Fruit fly (Drosophila melanogaster) whole organism, embryonic: ENCODE measurements around the gene CG3655.

Experiments used
- CG14965 ChIP-seq: fragments of 200-800 bp; sonication (Bioruptor generic); optimal IDR thresholded peaks from 2 replicates; lab custom pipeline; 2016; ENCODE audit warnings: missing biosample characterization, missing genetic modification characterization, borderline replicate concordance
- CG15514 ChIP-seq: fragments of 200-800 bp; sonication (Bioruptor generic); optimal IDR thresholded peaks from 3 replicates; lab custom pipeline; 2017; ENCODE audit warnings: missing biosample characterization, missing genetic modification characterization, mild to moderate bottlenecking, moderate library complexity, missing genetic modification reagents
- CG17328 ChIP-seq: fragments of 200-800 bp; sonication (Bioruptor generic); IDR thresholded peaks from 2 replicates; pipeline ENCODE4 v1.3.6; 2022; ENCODE audit warnings: missing biosample characterization, missing genetic modification characterization
- CG17802 ChIP-seq: fragments of 200-800 bp; sonication (Bioruptor generic); optimal IDR thresholded peaks from 2 replicates; lab custom pipeline; 2018; ENCODE audit warnings: missing biosample characterization, mild to moderate bottlenecking, missing genetic modification characterization, moderate library complexity
- CG31224 ChIP-seq: fragments of 200-800 bp; sonication (Bioruptor generic); IDR thresholded peaks from 2 replicates; pipeline ENCODE4 v1.3.6; 2022; ENCODE audit warnings: missing biosample characterization, missing genetic modification characterization
- CG32532 ChIP-seq: fragments of 200-800 bp; sonication (Bioruptor generic); IDR thresholded peaks from 2 replicates; pipeline ENCODE4 v1.3.6; 2022; ENCODE audit warnings: missing biosample characterization, missing genetic modification characterization
- CG34422 ChIP-seq: fragments of 200-800 bp; sonication (Bioruptor generic); IDR thresholded peaks from 3 replicates; pipeline ENCODE4 v1.3.6; 2022; ENCODE audit warnings: missing biosample characterization, missing genetic modification characterization
- CG7556 ChIP-seq: fragments of 200-800 bp; sonication (Bioruptor generic); optimal IDR thresholded peaks from 2 replicates; lab custom pipeline; 2017; ENCODE audit warnings: missing biosample characterization, mild to moderate bottlenecking, missing genetic modification characterization
- CG8290 ChIP-seq, 3 experiments: fragments of 200-800 bp; sonication (Bioruptor generic); optimal IDR thresholded peaks; 2 replicates each; lab custom pipeline; 2016 to 2019; ENCODE audit warnings: missing biosample characterization in 3 of 3, missing genetic modification characterization in 3 of 3, mild to moderate bottlenecking in 2 of 3, moderate library complexity in 1 of 3
- CG8944 ChIP-seq: fragments of 200-800 bp; sonication (Bioruptor generic); optimal IDR thresholded peaks from 3 replicates; lab custom pipeline; 2016; ENCODE audit warnings: missing biosample characterization, missing genetic modification characterization
- CG9609 ChIP-seq: fragments of 200-800 bp; sonication (Bioruptor generic); optimal IDR thresholded peaks from 3 replicates; lab custom pipeline; 2016; ENCODE audit warnings: missing biosample characterization, missing genetic modification characterization
- CG9876 ChIP-seq: fragments of 200-800 bp; sonication (Bioruptor generic); optimal IDR thresholded peaks from 2 replicates; lab custom pipeline; 2016; ENCODE audit warnings: missing biosample characterization, missing genetic modification characterization
- Camta ChIP-seq: fragments of 200-800 bp; sonication (Bioruptor generic); optimal IDR thresholded peaks from 2 replicates; lab custom pipeline; 2016; ENCODE audit warnings: missing biosample characterization, missing genetic modification characterization
- Deaf1 ChIP-seq: fragments of 200-800 bp; optimal IDR thresholded peaks from 3 replicates; lab custom pipeline; 2019; ENCODE audit warnings: missing biosample characterization, mild to moderate bottlenecking, missing genetic modification characterization, moderate library complexity
- Drgx ChIP-seq: fragments of 200-800 bp; sonication (Bioruptor generic); IDR thresholded peaks from 2 replicates; pipeline ENCODE4 v1.3.6; 2022; ENCODE audit warnings: missing biosample characterization, missing genetic modification characterization
- Ets65A ChIP-seq: fragments of 200-800 bp; sonication (Bioruptor generic); peaks from one replicate; lab custom pipeline; 2016; ENCODE audit warnings: missing biosample characterization, missing genetic modification characterization
- H2.0 ChIP-seq: fragments of 200-800 bp; sonication (Bioruptor generic); IDR thresholded peaks from 2 replicates; pipeline ENCODE4 v1.3.6; 2022; ENCODE audit warnings: missing biosample characterization, missing genetic modification characterization
- HLH4C ChIP-seq: fragments of 200-800 bp; sonication (Bioruptor generic); IDR thresholded peaks from 3 replicates; pipeline ENCODE4 v1.3.6; 2022; ENCODE audit warnings: missing biosample characterization, missing genetic modification characterization; ENCODE audit not compliant: partially characterized antibody
- HmgZ ChIP-seq: fragments of 200-800 bp; sonication (Bioruptor generic); optimal IDR thresholded peaks from 2 replicates; lab custom pipeline; 2018; ENCODE audit warnings: missing biosample characterization, mild to moderate bottlenecking, missing genetic modification characterization
- Hr3 ChIP-seq: fragments of 200-800 bp; sonication (Bioruptor generic); optimal IDR thresholded peaks from 3 replicates; lab custom pipeline; 2016; ENCODE audit warnings: missing biosample characterization, missing genetic modification characterization
- Med ChIP-seq: fragments of 200-800 bp; sonication (Bioruptor generic); peaks from one replicate; lab custom pipeline; 2016; ENCODE audit warnings: missing biosample characterization, missing genetic modification characterization, mild to moderate bottlenecking, inconsistent platforms, moderate library complexity
- Neu2 ChIP-seq: fragments of 200-800 bp; sonication (Bioruptor generic); optimal IDR thresholded peaks from 3 replicates; lab custom pipeline; 2016; ENCODE audit warnings: missing biosample characterization, missing genetic modification characterization, borderline replicate concordance
- Pdp1 ChIP-seq, 2 experiments: fragments of 200-800 bp; sonication (Bioruptor generic); optimal IDR thresholded peaks; 3 replicates each; lab custom pipeline; 2016; ENCODE audit warnings: missing biosample characterization in 2 of 2, missing genetic modification characterization in 2 of 2, mild to moderate bottlenecking in 1 of 2, moderate library complexity in 1 of 2
- Stat92E ChIP-seq, 3 experiments: fragments of >200 bp in 2 of 3; fragments of 200-800 bp in 1 of 3; sonication (Bioruptor generic) in 1 of 3; optimal IDR thresholded peaks; 2 replicates each; lab custom pipeline; 2017 to 2019; ENCODE audit warnings: missing biosample characterization in 3 of 3, missing genetic modification characterization in 3 of 3, mild to moderate bottlenecking in 1 of 3, moderate library complexity in 1 of 3
- Taf1 ChIP-seq: fragments of 200-800 bp; sonication (Bioruptor generic); IDR thresholded peaks from 2 replicates; pipeline ENCODE4 v1.3.6; 2022; ENCODE audit warnings: missing biosample characterization, missing genetic modification characterization
- br ChIP-seq: fragments of >200 bp; optimal IDR thresholded peaks from 2 replicates; lab custom pipeline; 2017
- bsh ChIP-seq, 2 experiments: fragments of 200-800 bp; sonication (Bioruptor generic); optimal IDR thresholded peaks; 2 replicates each; lab custom pipeline; 2017 to 2018; ENCODE audit warnings: mild to moderate bottlenecking in 2 of 2, missing biosample characterization in 2 of 2, missing genetic modification characterization in 2 of 2, moderate library complexity in 1 of 2
- crc ChIP-seq: fragments of 200-800 bp; sonication (Bioruptor generic); optimal IDR thresholded peaks from 2 replicates; lab custom pipeline; 2016; ENCODE audit warnings: missing biosample characterization, missing genetic modification characterization
- jing ChIP-seq: fragments of 200-800 bp; sonication (Bioruptor generic); optimal IDR thresholded peaks from 2 replicates; lab custom pipeline; 2018; ENCODE audit warnings: missing biosample characterization, mild to moderate bottlenecking, missing genetic modification characterization
- kay ChIP-seq: fragments of 200-800 bp; sonication (Bioruptor generic); optimal IDR thresholded peaks from 2 replicates; lab custom pipeline; 2016; ENCODE audit warnings: missing biosample characterization, missing genetic modification characterization
- nau ChIP-seq: fragments of 200-800 bp; sonication (Bioruptor generic); optimal IDR thresholded peaks from 3 replicates; lab custom pipeline; 2017; ENCODE audit warnings: missing biosample characterization, mild to moderate bottlenecking, missing genetic modification characterization, missing genetic modification reagents
- onecut ChIP-seq: fragments of 200-800 bp; sonication (Bioruptor generic); IDR thresholded peaks from 2 replicates; pipeline ENCODE4 v1.3.6; 2022; ENCODE audit warnings: missing biosample characterization, missing genetic modification characterization
- row ChIP-seq: fragments of 200-800 bp; sonication (Bioruptor generic); IDR thresholded peaks from 3 replicates; pipeline ENCODE4 v1.3.6; 2022; ENCODE audit warnings: missing biosample characterization, missing genetic modification characterization
- sd ChIP-seq: fragments of 200-800 bp; sonication (Bioruptor generic); optimal IDR thresholded peaks from 3 replicates; lab custom pipeline; 2018; ENCODE audit warnings: missing biosample characterization, mild to moderate bottlenecking, missing genetic modification characterization, moderate library complexity
- sens ChIP-seq: fragments of 200-800 bp; sonication (Bioruptor generic); peaks from one replicate; lab custom pipeline; 2016; ENCODE audit warnings: missing biosample characterization, missing genetic modification characterization
- tup ChIP-seq: fragments of 200-800 bp; sonication (Bioruptor generic); optimal IDR thresholded peaks from 2 replicates; lab custom pipeline; 2016; ENCODE audit warnings: missing biosample characterization, mild to moderate bottlenecking, missing genetic modification characterization, moderate library complexity
- vvl ChIP-seq: fragments of 200-800 bp; sonication (Bioruptor generic); IDR thresholded peaks from 2 replicates; pipeline ENCODE4 v1.3.6; 2022; ENCODE audit warnings: missing biosample characterization, missing genetic modification characterization
- zf30C ChIP-seq: fragments of 200-800 bp; sonication (Bioruptor generic); optimal IDR thresholded peaks from 3 replicates; lab custom pipeline; 2018; ENCODE audit warnings: missing biosample characterization, mild to moderate bottlenecking, missing genetic modification characterization

The CG3655 gene

dm6 chrX:1083123-1083522 lies 51.6 kb downstream of the CG3655 start (continued):
- no peak for TF ChIP-seq tup (GFP tag; lab: Kevin White, UChicago)
- TF ChIP-seq HmgZ (tag; lab: Kevin White, UChicago), result no peak
- no peak for TF ChIP-seq CG15514

- TF ChIP-seq Med (GFP tag; lab: Kevin White, UChicago) (peak; percentile 6), onecut (GFP tag; lab: Robert Waterston, UW) (no peak), Pdp1 (GFP tag; optimal IDR thresholded peaks at IDR 0.05; lab: Kevin White, UChicago) (peak in 1 of 2 experiments; percentile 55), H2.0 (GFP tag; lab: Robert Waterston, UW) (no peak), kay (GFP tag; lab: Kevin White, UChicago) (no peak), Camta (GFP tag; lab: Kevin White, UChicago) (no peak), crc (GFP tag; lab: Kevin White, UChicago) (no peak), CG17328 (no peak)
Measured at dm6 chrX:1082417-1082816, 52.3 kb downstream of the CG3655 start.

dm6 chrX:1080715-1081114 lies 54.0 kb downstream of the CG3655 start:
- TF ChIP-seq Ets65A (GFP tag; lab: Kevin White, UChicago) (peak; percentile 41), sens (peak; percentile 61), Drgx (peak; percentile 36; the same call in 1 of the 2 replicates), bsh (GFP tag; optimal IDR thresholded peaks at IDR 0.05; lab: Kevin White, UChicago) (peak in 1 of 2 experiments; percentile 48), row (peak; percentile 29; the same call in 1 of the 3 replicates), Hr3 (no peak), Med (GFP tag; lab: Kevin White, UChicago) (peak; percentile 30), CG8944 (no peak)

- TF ChIP-seq nau (no peak), CG14965 (no peak), Deaf1 (tag; lab: Kevin White, UChicago) (peak; percentile 27), CG34422 (GFP tag; lab: Robert Waterston, UW) (no peak), CG17802 (tag; lab: Kevin White, UChicago) (no peak), Med (GFP tag; lab: Kevin White, UChicago) (peak; percentile 57), zf30C (peak; percentile 44), CG8290 (GFP tag; optimal IDR thresholded peaks at IDR 0.05; lab: Kevin White, UChicago) (no peak), CG8290 (tag; optimal IDR thresholded peaks at IDR 0.05; lab: Kevin White, UChicago) (peak in 1 of 2 experiments; percentile 33), CG31224 (peak; percentile 96), vvl (GFP tag; lab: Robert Waterston, UW) (0 out of 2 replicates have a peak, but pooled peaks have one; percentile 7)
Measured at dm6 chrX:1063143-1063542, 71.6 kb downstream of the CG3655 start.

dm6 chrX:1056338-1056737 lies 78.4 kb downstream of the CG3655 start:
- TF ChIP-seq Taf1, result no peak
- no peak for TF ChIP-seq br (lab: Kevin White, UChicago)
- no peak for TF ChIP-seq jing (GFP tag; lab: Kevin White, UChicago)
- no peak for TF ChIP-seq CG32532 (GFP tag; lab: Robert Waterston, UW)
- no peak for TF ChIP-seq Stat92E (GFP tag; optimal IDR thresholded peaks at IDR 0.05; lab: Kevin White, UChicago)
- TF ChIP-seq CG9876, result no peak
- no peak for TF ChIP-seq HLH4C (GFP tag; lab: Robert Waterston, UW)
- TF ChIP-seq sd (tag; lab: Kevin White, UChicago), result no peak
- TF ChIP-seq CG9609, result no peak
- TF ChIP-seq CG7556 (GFP tag; lab: Kevin White, UChicago), result no peak
- TF ChIP-seq Neu2 (GFP tag; lab: Kevin White, UChicago), result no peak
- TF ChIP-seq, all 482 proteins: peak for 0
